Worm (Caenorhabditis elegans) whole organism, L2 larva: Measurements from ENCODE around the gene Y43F4B.10.

ENCODE experiments used
- F13H6.1 ChIP-seq: sonication (generic microtip); optimal IDR thresholded peaks from 2 replicates; lab custom pipeline; 2016; ENCODE audit warnings: missing genetic modification characterization, missing compliant biosample characterization
- elt-3 ChIP-seq: sonication (generic microtip); optimal IDR thresholded peaks from 2 replicates; lab custom pipeline; 2017; ENCODE audit warnings: missing biosample characterization, missing genetic modification characterization
- lin-13 ChIP-seq: fragments of 150-350 bp; optimal IDR thresholded peaks from 2 replicates; lab custom pipeline; 2014; ENCODE audit warnings: missing biosample characterization, missing genetic modification reagents, missing genetic modification characterization
- mab-5 ChIP-seq: fragments of 150-350 bp; optimal IDR thresholded peaks from 2 replicates; lab custom pipeline; 2014; ENCODE audit warnings: missing biosample characterization, missing genetic modification characterization
- mdl-1 ChIP-seq, 2 experiments: fragments of 150-350 bp in 1 of 2; sonication (generic microtip) in 1 of 2; optimal IDR thresholded peaks; 2 replicates each; lab custom pipeline; 2017; ENCODE audit warnings: missing biosample characterization in 2 of 2, missing genetic modification characterization in 2 of 2
- nhr-237 ChIP-seq: fragments of 150-350 bp; optimal IDR thresholded peaks from 2 replicates; lab custom pipeline; 2014; ENCODE audit warnings: missing biosample characterization, missing genetic modification characterization
- zag-1 ChIP-seq: fragments of 150-350 bp; optimal IDR thresholded peaks from 2 replicates; lab custom pipeline; 2014; ENCODE audit warnings: missing biosample characterization, missing genetic modification characterization

ce11 chrIII:13272227-13272626 is 41.6 kb upstream of the Y43F4B.10 start:
- TF ChIP-seq zag-1 (tag; lab: Kevin White, UChicago) (no peak), lin-13 (GFP tag; lab: Kevin White, UChicago) (no peak), nhr-237 (tag; lab: Kevin White, UChicago) (no peak), elt-3 (no peak), F13H6.1 (no peak), mab-5 (tag; lab: Kevin White, UChicago) (no peak), mdl-1 (tag; optimal IDR thresholded peaks at IDR 0.05; lab: Kevin White, UChicago) (no peak)
